Fruit fly (Drosophila melanogaster): Measurements from ENCODE around the gene CG31663.
A peak's percentile ranks its signal among the peaks of the same experiment; 100 is the strongest.

Gene CG31663

DNA sequence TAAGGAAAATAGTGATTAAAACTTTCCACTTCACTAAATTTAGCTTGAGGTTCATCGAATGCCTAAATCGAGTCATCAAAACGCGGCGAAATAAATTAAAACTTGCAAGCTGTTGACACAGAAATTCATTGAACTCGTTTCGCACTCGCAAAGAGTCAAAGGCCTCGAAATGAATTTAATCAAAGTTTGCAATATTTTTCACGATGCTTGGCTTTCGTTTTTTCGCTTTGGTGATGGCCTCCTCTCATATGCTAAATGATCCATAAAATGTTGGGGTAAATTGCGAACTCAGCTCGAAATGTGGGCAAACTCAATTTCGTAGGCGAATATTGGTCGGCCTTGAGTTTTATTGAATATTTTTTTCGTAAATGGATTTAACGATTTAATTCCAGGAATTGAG, 25.0 kb upstream of the CG31663 start:
- TF ChIP-seq EcR (GFP tag; optimal IDR thresholded peaks at IDR 0.05) (peak; percentile 7), CG9948 (tag; optimal IDR thresholded peaks at IDR 0.05) (no peak), CG14655 (GFP tag; optimal IDR thresholded peaks at IDR 0.05) (no peak), rn (GFP tag; IDR thresholded peaks at IDR 0.05) (no peak), CG10348 (GFP tag; IDR thresholded peaks at IDR 0.05) (no peak)

DNA sequence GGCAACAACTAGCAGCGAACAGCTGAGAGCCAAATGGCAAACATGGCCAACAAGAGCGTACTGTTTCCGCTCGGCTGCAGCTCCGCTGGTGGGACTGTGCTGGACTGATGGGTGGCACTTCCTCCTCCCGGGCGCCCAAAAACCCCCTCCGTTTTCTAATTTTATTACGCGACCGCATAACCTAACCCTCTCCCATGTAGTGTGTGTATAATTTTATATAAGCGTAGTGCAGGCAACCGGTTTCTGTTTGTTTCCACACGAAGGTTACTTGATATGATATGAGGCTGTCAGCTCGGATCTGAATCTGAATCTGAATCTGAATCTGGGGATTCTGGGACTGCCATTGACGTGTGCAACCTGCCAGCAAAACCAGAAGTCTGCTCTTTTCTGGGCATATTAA, 21.6 kb upstream of the CG31663 start:
- TF ChIP-seq CG4496 (GFP tag; IDR thresholded peaks at IDR 0.05) (no peak), fd96Ca (GFP tag; IDR thresholded peaks at IDR 0.05) (peak; percentile 25; the same call in 1 of the 3 replicates), CG17806 (tag; optimal IDR thresholded peaks at IDR 0.05) (no peak), Pif1B (GFP tag; optimal IDR thresholded peaks at IDR 0.05) (no peak), CG32121 (GFP tag; IDR thresholded peaks at IDR 0.05) (0 out of 2 replicates have a peak, but pooled peaks have one; percentile 31), CG10348 (GFP tag; IDR thresholded peaks at IDR 0.05) (0 out of 2 replicates have a peak, but pooled peaks have one; percentile 24), Snoo (tag; optimal IDR thresholded peaks at IDR 0.05) (no peak), CG9948 (tag; optimal IDR thresholded peaks at IDR 0.05) (no peak)

DNA sequence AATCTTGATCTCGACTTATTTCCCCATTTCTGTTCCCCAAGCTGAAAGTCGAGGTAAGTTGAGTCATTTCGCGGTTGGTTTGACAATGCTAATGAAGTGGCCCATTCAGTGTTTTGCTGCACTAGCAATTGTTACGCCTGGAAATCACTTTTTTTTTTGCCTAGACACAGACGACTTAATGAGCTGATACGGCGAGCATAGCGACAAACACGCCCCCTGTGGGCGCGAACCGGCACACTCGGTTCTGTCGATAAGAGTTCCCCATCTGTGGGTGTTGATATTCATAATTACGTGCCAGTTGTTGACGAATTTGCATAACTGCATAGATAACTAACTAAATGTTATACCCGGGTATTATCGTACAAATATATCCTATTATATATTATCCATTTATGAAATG, 21.0 kb upstream of the CG31663 start:
- TF ChIP-seq Pif1B (GFP tag; optimal IDR thresholded peaks at IDR 0.05) (no peak), CG15710 (tag; optimal IDR thresholded peaks at IDR 0.05) (no peak), Pif1A (GFP tag; optimal IDR thresholded peaks at IDR 0.05) (no peak), CG12605 (GFP tag; IDR thresholded peaks at IDR 0.05) (no peak), CG32121 (GFP tag; IDR thresholded peaks at IDR 0.05) (no peak), Ets98B (GFP tag; IDR thresholded peaks at IDR 0.05) (no peak), D1 (tag; optimal IDR thresholded peaks at IDR 0.05) (no peak), CG13204 (GFP tag; optimal IDR thresholded peaks at IDR 0.05) (no peak), gl (tag; optimal IDR thresholded peaks at IDR 0.05) (no peak), CG14655 (GFP tag; optimal IDR thresholded peaks at IDR 0.05) (no peak), rn (GFP tag; IDR thresholded peaks at IDR 0.05) (no peak), CG10348 (GFP tag; IDR thresholded peaks at IDR 0.05) (no peak), CG8301 (tag; optimal IDR thresholded peaks at IDR 0.05) (no peak), CG17806 (tag; optimal IDR thresholded peaks at IDR 0.05) (no peak), CG9948 (tag; optimal IDR thresholded peaks at IDR 0.05) (no peak), CG8159 (tag; optimal IDR thresholded peaks at IDR 0.05) (no peak), EcR (GFP tag; optimal IDR thresholded peaks at IDR 0.05) (no peak), fd96Ca (GFP tag; IDR thresholded peaks at IDR 0.05) (no peak)

DNA sequence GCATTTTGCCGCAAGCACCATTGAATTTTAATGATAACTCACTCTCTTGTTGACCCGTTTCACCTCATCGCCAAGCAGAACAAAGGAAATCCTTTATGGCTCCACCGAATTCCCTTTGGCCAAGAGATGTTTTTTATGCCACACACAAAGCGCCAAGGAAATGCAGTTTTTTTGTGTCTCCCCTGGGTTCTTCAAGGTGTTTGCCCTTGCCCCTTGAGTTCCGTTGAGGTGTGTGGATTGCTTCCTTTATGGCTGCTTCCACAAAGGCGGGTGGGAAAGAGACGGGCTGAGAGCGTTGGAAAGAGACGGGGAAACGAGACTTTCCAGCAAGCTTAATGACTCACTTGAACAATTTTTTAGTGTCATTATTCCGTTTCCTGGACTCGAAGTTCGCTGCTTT, 20.0 kb upstream of the CG31663 start:
- TF ChIP-seq D1 (tag; optimal IDR thresholded peaks at IDR 0.05) (no peak), EcR (GFP tag; optimal IDR thresholded peaks at IDR 0.05) (peak; percentile 28)

DNA sequence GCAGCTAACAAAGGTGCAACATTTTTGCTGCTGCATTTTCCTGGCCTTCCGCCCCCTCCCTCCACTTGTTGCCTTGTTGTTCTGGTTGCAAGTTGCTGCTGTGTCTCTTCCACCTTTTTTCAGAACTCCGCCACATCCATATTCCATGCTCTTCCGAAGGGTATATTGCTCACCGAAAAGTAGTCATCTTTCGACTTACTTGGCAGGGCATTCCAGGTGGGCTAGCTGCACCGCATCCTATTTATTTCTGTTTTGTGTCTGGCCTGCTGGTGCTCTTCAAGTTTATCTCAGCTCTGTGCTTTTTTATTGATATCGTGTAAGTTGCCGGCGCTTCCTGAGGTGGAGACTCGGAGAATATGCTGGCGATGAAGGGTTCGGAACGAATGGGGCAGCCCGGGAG, 6.4 kb upstream of the CG31663 start:
- TF ChIP-seq CG34367 (tag; optimal IDR thresholded peaks at IDR 0.05) (peak; percentile 8), gl (tag; optimal IDR thresholded peaks at IDR 0.05) (no peak), CG17806 (tag; optimal IDR thresholded peaks at IDR 0.05) (peak; percentile 53), Pif1B (GFP tag; optimal IDR thresholded peaks at IDR 0.05) (peak; percentile 52), CG12605 (GFP tag; IDR thresholded peaks at IDR 0.05) (no peak), CG10348 (GFP tag; IDR thresholded peaks at IDR 0.05) (no peak), Ets98B (GFP tag; IDR thresholded peaks at IDR 0.05) (no peak), CG15710 (tag; optimal IDR thresholded peaks at IDR 0.05) (peak; percentile 56), CG4496 (GFP tag; IDR thresholded peaks at IDR 0.05) (no peak), EcR (GFP tag; optimal IDR thresholded peaks at IDR 0.05) (peak; percentile 29), Pif1A (GFP tag; optimal IDR thresholded peaks at IDR 0.05) (peak; percentile 46), CG14655 (GFP tag; optimal IDR thresholded peaks at IDR 0.05) (peak; percentile 51), Snoo (tag; optimal IDR thresholded peaks at IDR 0.05) (peak; percentile 27), CG9948 (tag; optimal IDR thresholded peaks at IDR 0.05) (peak; percentile 41), fd96Ca (GFP tag; IDR thresholded peaks at IDR 0.05) (no peak), rn (GFP tag; IDR thresholded peaks at IDR 0.05) (no peak), CG8301 (tag; optimal IDR thresholded peaks at IDR 0.05) (no peak), CG13204 (GFP tag; optimal IDR thresholded peaks at IDR 0.05) (peak; percentile 63), CG8159 (tag; optimal IDR thresholded peaks at IDR 0.05) (peak; percentile 56), D1 (tag; optimal IDR thresholded peaks at IDR 0.05) (no peak), CG32121 (GFP tag; IDR thresholded peaks at IDR 0.05) (no peak)

DNA sequence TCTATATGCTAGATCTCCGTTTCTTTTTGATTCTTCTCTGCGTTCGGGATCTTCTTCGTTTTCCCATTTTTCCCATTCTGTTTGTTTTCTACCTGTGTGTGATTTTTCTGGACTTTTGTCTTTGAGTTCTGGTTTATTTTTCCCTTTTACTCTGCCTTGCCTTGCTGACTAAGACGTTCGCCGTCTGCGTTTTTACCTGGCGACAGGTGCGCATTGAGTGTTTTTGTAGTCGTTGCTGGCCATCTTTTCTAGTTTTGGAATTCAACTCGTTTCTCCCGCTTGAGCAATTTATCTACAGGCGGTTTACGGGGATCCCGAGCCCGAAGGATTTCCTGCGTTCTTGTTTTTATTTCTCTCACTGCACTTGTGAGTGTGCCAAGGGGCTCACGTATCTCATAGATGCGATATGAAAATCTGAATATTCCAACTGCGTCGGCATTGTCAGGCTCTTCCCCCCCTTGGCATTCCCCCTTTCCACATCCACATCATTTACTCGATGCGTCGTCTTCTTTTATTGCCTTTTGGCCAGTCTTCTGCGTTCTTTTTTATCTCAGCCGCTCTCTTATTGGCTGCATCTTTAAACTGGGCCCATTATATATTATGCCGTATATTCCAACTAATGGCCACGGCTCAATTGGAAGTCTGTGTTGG, 5.4 kb upstream of the CG31663 start:
- TF ChIP-seq CG15710 (tag; optimal IDR thresholded peaks at IDR 0.05) = peak; percentile 47
- peak; percentile 14 for TF ChIP-seq CG9948 (tag; optimal IDR thresholded peaks at IDR 0.05)
- TF ChIP-seq CG8159 (tag; optimal IDR thresholded peaks at IDR 0.05) = peak; percentile 39
- TF ChIP-seq EcR (GFP tag; optimal IDR thresholded peaks at IDR 0.05) = peak; percentile 45
- no peak for TF ChIP-seq Ets98B (GFP tag; IDR thresholded peaks at IDR 0.05)
- 0 out of 2 replicates have a peak, but pooled peaks have one; percentile 8 for TF ChIP-seq CG12605 (GFP tag; IDR thresholded peaks at IDR 0.05)
- peak; percentile 58 for TF ChIP-seq gl (tag; optimal IDR thresholded peaks at IDR 0.05)
- TF ChIP-seq CG8301 (tag; optimal IDR thresholded peaks at IDR 0.05) = no peak
- no peak for TF ChIP-seq CG10348 (GFP tag; IDR thresholded peaks at IDR 0.05)
- TF ChIP-seq CG34367 (tag; optimal IDR thresholded peaks at IDR 0.05) = peak; percentile 28
- peak; percentile 61 for TF ChIP-seq CG13204 (GFP tag; optimal IDR thresholded peaks at IDR 0.05)
- TF ChIP-seq CG17806 (tag; optimal IDR thresholded peaks at IDR 0.05) = peak; percentile 27
- no peak for TF ChIP-seq CG4496 (GFP tag; IDR thresholded peaks at IDR 0.05)

Measured in whole organism, pupa.